Fruit fly (Drosophila melanogaster) whole organism, prepupa: ENCODE measurements around the gene S-Lap1.

Experiments
- Blimp-1 ChIP-seq: fragments of 200-800 bp; sonication (Bioruptor generic); optimal IDR thresholded peaks from 3 replicates; lab custom pipeline; 2017; ENCODE audit warnings: missing biosample characterization, missing genetic modification characterization, mild to moderate bottlenecking, moderate library complexity, missing genetic modification reagents
- CG10631 ChIP-seq: fragments of 200-800 bp; sonication (Bioruptor generic); optimal IDR thresholded peaks from 2 replicates; lab custom pipeline; 2016; ENCODE audit warnings: missing biosample characterization, missing genetic modification characterization
- CG10669 ChIP-seq: fragments of 200-800 bp; sonication (Bioruptor generic); optimal IDR thresholded peaks from 3 replicates; lab custom pipeline; 2018; ENCODE audit warnings: missing biosample characterization, mild to moderate bottlenecking, missing genetic modification characterization, moderate library complexity
- CG11294 ChIP-seq: fragments of 200-800 bp; sonication (Bioruptor generic); IDR thresholded peaks from 2 replicates; pipeline ENCODE4 v1.3.6; 2022; ENCODE audit warnings: missing biosample characterization, missing genetic modification characterization
- CG11762 ChIP-seq: fragments of 200-800 bp; sonication (Bioruptor generic); optimal IDR thresholded peaks from 3 replicates; lab custom pipeline; 2016; ENCODE audit warnings: missing biosample characterization, missing genetic modification characterization; ENCODE audit not compliant: insufficient read depth
- CG11902 ChIP-seq: fragments of 200-800 bp; sonication (Bioruptor generic); optimal IDR thresholded peaks from 3 replicates; lab custom pipeline; 2016; ENCODE audit warnings: missing biosample characterization, missing genetic modification characterization
- CG1621 ChIP-seq: fragments of 200-800 bp; sonication (Bioruptor generic); optimal IDR thresholded peaks from 3 replicates; lab custom pipeline; 2018; ENCODE audit warnings: missing biosample characterization, mild to moderate bottlenecking, missing genetic modification characterization
- CG3032 ChIP-seq: fragments of 200-800 bp; optimal IDR thresholded peaks from 2 replicates; lab custom pipeline; 2019; ENCODE audit warnings: missing biosample characterization, mild to moderate bottlenecking, missing genetic modification characterization, moderate library complexity
- CG32006 ChIP-seq: fragments of 200-800 bp; sonication (Bioruptor generic); optimal IDR thresholded peaks from 3 replicates; lab custom pipeline; 2017; ENCODE audit warnings: missing biosample characterization, mild to moderate bottlenecking, missing genetic modification characterization
- CG34406 ChIP-seq: fragments of 200-800 bp; sonication (Bioruptor generic); optimal IDR thresholded peaks from 3 replicates; lab custom pipeline; 2016; ENCODE audit warnings: missing biosample characterization, missing genetic modification characterization
- CG3919 ChIP-seq: fragments of 200-800 bp; sonication (Bioruptor generic); optimal IDR thresholded peaks from 3 replicates; lab custom pipeline; 2016; ENCODE audit warnings: missing biosample characterization, missing genetic modification characterization
- CG4318 ChIP-seq: fragments of 200-800 bp; sonication (Bioruptor generic); optimal IDR thresholded peaks from 3 replicates; lab custom pipeline; 2017; ENCODE audit warnings: missing biosample characterization, mild to moderate bottlenecking, missing genetic modification characterization
- CG6163 ChIP-seq: fragments of 200-800 bp; sonication (Bioruptor generic); IDR thresholded peaks from 3 replicates; pipeline ENCODE4 v1.3.6; 2022; ENCODE audit warnings: missing biosample characterization, missing genetic modification characterization
- CG6808 ChIP-seq: fragments of 200-800 bp; sonication (Bioruptor generic); optimal IDR thresholded peaks from 3 replicates; lab custom pipeline; 2017; ENCODE audit warnings: missing biosample characterization, missing genetic modification characterization, mild to moderate bottlenecking, moderate library complexity, missing genetic modification reagents
- CG6854 ChIP-seq: fragments of 200-800 bp; sonication (Bioruptor generic); optimal IDR thresholded peaks from 2 replicates; lab custom pipeline; 2017; ENCODE audit warnings: missing biosample characterization, mild to moderate bottlenecking, missing genetic modification characterization
- CG7368 ChIP-seq: fragments of 200-800 bp; sonication (Bioruptor generic); optimal IDR thresholded peaks from 3 replicates; lab custom pipeline; 2016; ENCODE audit warnings: missing biosample characterization, missing genetic modification characterization
- CG8119 ChIP-seq: fragments of 200-800 bp; sonication (Bioruptor generic); IDR thresholded peaks from 3 replicates; pipeline ENCODE4 v1.3.6; 2022; ENCODE audit warnings: missing biosample characterization, missing genetic modification characterization
- CG9139 ChIP-seq: fragments of 200-800 bp; sonication (Bioruptor generic); optimal IDR thresholded peaks from 3 replicates; lab custom pipeline; 2017; ENCODE audit warnings: missing biosample characterization, mild to moderate bottlenecking, missing genetic modification characterization
- Eip75B ChIP-seq: fragments of 200-800 bp; sonication (Bioruptor generic); optimal IDR thresholded peaks from 3 replicates; lab custom pipeline; 2016; ENCODE audit warnings: missing biosample characterization, missing genetic modification characterization
- Eip78C ChIP-seq: fragments of 200-800 bp; sonication (Bioruptor generic); peaks from one replicate; lab custom pipeline; 2016; ENCODE audit warnings: missing biosample characterization, missing genetic modification characterization
- Eip93F ChIP-seq: fragments of 200-800 bp; sonication (Bioruptor generic); optimal IDR thresholded peaks from 2 replicates; lab custom pipeline; 2016; ENCODE audit warnings: missing biosample characterization, mild to moderate bottlenecking, missing genetic modification characterization
- Ets96B ChIP-seq: fragments of 200-800 bp; optimal IDR thresholded peaks from 2 replicates; lab custom pipeline; 2019; ENCODE audit warnings: missing biosample characterization, mild to moderate bottlenecking, missing genetic modification characterization, moderate library complexity
- Hr38 ChIP-seq: sonication (Bioruptor generic); optimal IDR thresholded peaks from 2 replicates; lab custom pipeline; 2016; ENCODE audit warnings: missing biosample characterization, missing genetic modification characterization
- Hr39 ChIP-seq: fragments of 200-800 bp; sonication (Bioruptor generic); optimal IDR thresholded peaks from 2 replicates; lab custom pipeline; 2016; ENCODE audit warnings: missing biosample characterization, missing genetic modification characterization
- Lpt ChIP-seq: fragments of 200-800 bp; sonication (Bioruptor generic); optimal IDR thresholded peaks from 3 replicates; lab custom pipeline; 2016; ENCODE audit warnings: missing biosample characterization, missing genetic modification characterization
- Met ChIP-seq: fragments of 200-800 bp; sonication (Bioruptor generic); optimal IDR thresholded peaks from 3 replicates; lab custom pipeline; 2016; ENCODE audit warnings: missing biosample characterization, missing genetic modification characterization
- OdsH ChIP-seq: fragments of 200-800 bp; sonication (Bioruptor generic); optimal IDR thresholded peaks from 3 replicates; lab custom pipeline; 2016; ENCODE audit warnings: missing biosample characterization, missing genetic modification characterization
- Sox15 ChIP-seq: fragments of 200-800 bp; sonication (Bioruptor generic); optimal IDR thresholded peaks from 3 replicates; lab custom pipeline; 2016; ENCODE audit warnings: missing biosample characterization, missing genetic modification characterization
- acj6 ChIP-seq: fragments of 200-800 bp; sonication (Bioruptor generic); optimal IDR thresholded peaks from 3 replicates; lab custom pipeline; 2016; ENCODE audit warnings: missing biosample characterization, missing genetic modification characterization
- cyc ChIP-seq: fragments of 200-800 bp; sonication (Bioruptor generic); optimal IDR thresholded peaks from 3 replicates; lab custom pipeline; 2016; ENCODE audit warnings: missing biosample characterization, missing genetic modification characterization
- dac ChIP-seq: fragments of 200-800 bp; sonication (Bioruptor generic); optimal IDR thresholded peaks from 2 replicates; lab custom pipeline; 2017; ENCODE audit warnings: missing biosample characterization, mild to moderate bottlenecking, missing genetic modification characterization
- esn ChIP-seq: fragments of 200-800 bp; sonication (Bioruptor generic); optimal IDR thresholded peaks from 2 replicates; lab custom pipeline; 2016; ENCODE audit warnings: missing biosample characterization, mild to moderate bottlenecking, missing genetic modification characterization, moderate library complexity
- fkh ChIP-seq: fragments of 200-800 bp; sonication (Bioruptor generic); optimal IDR thresholded peaks from 3 replicates; lab custom pipeline; 2017; ENCODE audit warnings: missing biosample characterization, mild to moderate bottlenecking, missing genetic modification characterization, moderate library complexity
- net ChIP-seq: fragments of 200-800 bp; sonication (Bioruptor generic); optimal IDR thresholded peaks from 3 replicates; lab custom pipeline; 2016; ENCODE audit warnings: missing biosample characterization, missing genetic modification characterization
- pdm3 ChIP-seq: fragments of 200-800 bp; sonication (Bioruptor generic); optimal IDR thresholded peaks from 3 replicates; lab custom pipeline; 2016; ENCODE audit warnings: missing biosample characterization, missing genetic modification characterization
- salr ChIP-seq, 2 experiments: fragments of 200-800 bp; sonication (Bioruptor generic); optimal IDR thresholded peaks; 3 replicates each; lab custom pipeline; 2016 to 2018; ENCODE audit warnings: missing biosample characterization in 2 of 2, missing genetic modification characterization in 2 of 2, mild to moderate bottlenecking in 1 of 2
- spab ChIP-seq: fragments of 200-800 bp; sonication (Bioruptor generic); optimal IDR thresholded peaks from 2 replicates; lab custom pipeline; 2017; ENCODE audit warnings: missing biosample characterization, mild to moderate bottlenecking, missing genetic modification characterization, missing genetic modification reagents
- ss ChIP-seq, 2 experiments: fragments of 200-800 bp; sonication (Bioruptor generic); optimal IDR thresholded peaks; 2 replicates in 1 of 2; 3 replicates in 1 of 2; lab custom pipeline; 2017 to 2018; ENCODE audit warnings: mild to moderate bottlenecking in 2 of 2, missing biosample characterization in 2 of 2, missing genetic modification characterization in 2 of 2, moderate library complexity in 1 of 2
- svp ChIP-seq: fragments of 200-800 bp; sonication (Bioruptor generic); peaks from one replicate; lab custom pipeline; 2016; ENCODE audit warnings: missing biosample characterization, missing genetic modification characterization
- vri ChIP-seq: fragments of 200-800 bp; sonication (Bioruptor generic); optimal IDR thresholded peaks from 3 replicates; lab custom pipeline; 2016; ENCODE audit warnings: missing biosample characterization, mild to moderate bottlenecking, missing genetic modification characterization

Gene S-Lap1

DNA sequence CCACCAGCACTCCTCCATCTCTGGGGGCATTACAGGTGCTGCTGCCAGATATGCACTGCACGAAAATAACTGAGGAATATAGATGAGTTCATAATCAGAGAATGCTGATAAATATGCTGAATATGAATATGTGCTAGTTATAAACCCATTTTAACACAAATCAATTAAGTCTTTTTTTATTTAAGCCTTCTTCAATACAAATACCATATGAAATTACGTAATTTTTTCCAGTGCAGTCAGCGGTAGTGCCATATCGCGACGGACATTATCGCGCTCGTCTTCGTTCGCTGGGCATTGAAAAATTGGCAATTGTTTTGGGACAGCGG, 40.4 kb downstream of the S-Lap1 start (continued):
- TF ChIP-seq CG6163 (peak; percentile 89), CG11762 (GFP tag; lab: Kevin White, UChicago) (peak; percentile 86), ss (GFP tag; optimal IDR thresholded peaks at IDR 0.05; lab: Kevin White, UChicago) (peak; percentile 81 to 93), dac (no peak), CG32006 (GFP tag; lab: Kevin White, UChicago) (peak; percentile 52), CG34406 (GFP tag; lab: Kevin White, UChicago) (peak; percentile 87), Hr38 (GFP tag; lab: Kevin White, UChicago) (no peak), fkh (GFP tag; lab: Kevin White, UChicago) (no peak), Eip93F (GFP tag; lab: Kevin White, UChicago) (peak; percentile 76), CG3919 (GFP tag; lab: Kevin White, UChicago) (peak; percentile 85), CG4318 (no peak), Eip78C (GFP tag; lab: Kevin White, UChicago) (peak; percentile 98), CG7368 (peak; percentile 89), CG11294 (GFP tag; lab: Robert Waterston, UW) (peak; percentile 74), CG3032 (tag; lab: Kevin White, UChicago) (peak; percentile 93), Eip75B (peak; percentile 92)

dm6 chr3L:8657787-8658186, 40.8 kb downstream of the S-Lap1 start:
- peak in 1 of 2 experiments; percentile 79 for TF ChIP-seq ss (GFP tag; optimal IDR thresholded peaks at IDR 0.05; lab: Kevin White, UChicago)
- no peak for TF ChIP-seq CG3032 (tag; lab: Kevin White, UChicago)

- TF ChIP-seq CG3032 (tag; lab: Kevin White, UChicago) (no peak), vri (GFP tag; lab: Kevin White, UChicago) (no peak), svp (GFP tag; lab: Kevin White, UChicago) (peak; percentile 49), esn (GFP tag; lab: Kevin White, UChicago) (no peak), Eip78C (GFP tag; lab: Kevin White, UChicago) (peak; percentile 42), Hr39 (no peak), CG6163 (no peak), CG32006 (GFP tag; lab: Kevin White, UChicago) (no peak), OdsH (GFP tag; lab: Kevin White, UChicago) (no peak), CG7368 (no peak), acj6 (GFP tag; lab: Kevin White, UChicago) (no peak), Blimp-1 (no peak), CG8119 (no peak)
Observed at dm6 chr3L:8659601-8660000, 42.6 kb downstream of the S-Lap1 start.

DNA sequence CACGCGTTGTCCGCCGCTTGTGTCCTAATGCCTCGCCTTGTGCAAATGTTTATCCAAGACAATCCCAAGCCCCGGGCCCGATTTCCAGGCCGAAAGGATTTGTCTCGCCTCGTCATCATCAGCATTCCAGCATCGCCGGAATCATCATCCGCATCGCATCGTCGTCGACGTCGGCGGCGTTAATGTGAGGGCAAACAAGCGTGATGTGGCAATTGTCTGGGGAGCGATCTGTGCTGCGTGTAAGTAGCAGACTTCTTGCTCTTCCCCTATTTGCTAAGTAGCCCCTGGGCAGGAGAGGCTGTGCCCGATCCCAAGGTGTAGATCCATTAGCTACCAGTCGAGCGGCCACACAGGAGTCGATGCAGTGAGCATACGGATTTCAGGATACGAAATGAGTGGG, 43.8 kb downstream of the S-Lap1 start:
- TF ChIP-seq CG10669 (GFP tag; lab: Kevin White, UChicago) = no peak
- TF ChIP-seq CG1621 = peak; percentile 6

DNA sequence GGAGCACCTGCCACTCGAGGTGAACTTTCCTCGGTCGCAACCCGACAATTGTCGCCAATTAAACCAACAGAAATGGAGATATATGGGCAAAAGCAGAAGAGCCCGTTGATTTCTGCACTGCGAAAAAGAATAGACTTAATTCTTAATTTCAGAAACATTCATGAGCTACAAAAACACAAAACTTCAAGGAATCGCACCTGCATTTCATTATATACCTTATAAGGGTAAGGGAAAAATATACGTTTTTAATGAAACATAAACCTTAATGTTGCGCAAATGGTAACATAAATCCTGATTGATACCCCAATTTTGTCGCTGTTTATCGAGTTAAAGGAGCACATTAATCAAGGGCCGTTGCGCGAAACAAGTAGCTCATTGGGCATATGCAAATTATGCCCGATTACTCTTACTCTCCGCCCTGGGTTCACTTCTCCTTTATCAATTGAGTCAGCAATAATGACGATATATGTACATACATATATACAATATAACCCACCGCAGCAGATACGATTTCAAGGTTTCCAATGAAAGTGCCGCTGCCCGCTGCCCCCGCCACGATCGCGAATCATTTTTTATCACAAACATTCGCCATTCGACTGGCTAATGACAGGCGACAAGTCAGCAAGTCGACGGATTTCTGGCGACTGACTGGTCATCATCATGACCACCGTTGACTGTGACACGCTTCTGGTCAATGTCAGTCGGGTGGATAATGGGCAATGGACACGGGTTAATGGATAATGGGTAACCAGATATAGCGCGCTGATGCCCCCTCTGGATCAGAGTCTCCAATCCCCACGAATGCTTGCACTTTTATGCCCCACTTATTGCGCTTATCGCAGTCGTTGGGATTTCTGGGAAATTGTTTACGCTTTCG, 45.0 kb downstream of the S-Lap1 start:
- TF ChIP-seq svp (GFP tag; lab: Kevin White, UChicago) (peak; percentile 85), CG11902 (GFP tag; lab: Kevin White, UChicago) (peak; percentile 4), Eip75B (peak; percentile 11), spab (GFP tag; lab: Kevin White, UChicago) (peak; percentile 37), cyc (GFP tag; lab: Kevin White, UChicago) (no peak), OdsH (GFP tag; lab: Kevin White, UChicago) (peak; percentile 33), CG32006 (GFP tag; lab: Kevin White, UChicago) (no peak), Lpt (GFP tag; lab: Kevin White, UChicago) (no peak), CG6808 (GFP tag; lab: Kevin White, UChicago) (peak; percentile 33), net (GFP tag; lab: Kevin White, UChicago) (no peak), CG6854 (GFP tag; lab: Kevin White, UChicago) (no peak), Hr39 (peak; percentile 3), CG10631 (GFP tag; lab: Kevin White, UChicago) (peak; percentile 32), pdm3 (peak; percentile 47), ss (GFP tag; optimal IDR thresholded peaks at IDR 0.05; lab: Kevin White, UChicago) (peak in 1 of 2 experiments; percentile 32), CG11294 (GFP tag; lab: Robert Waterston, UW) (no peak), Eip78C (GFP tag; lab: Kevin White, UChicago) (peak; percentile 89), Met (peak; percentile 32), Sox15 (GFP tag; lab: Kevin White, UChicago) (peak; percentile 9), CG3919 (GFP tag; lab: Kevin White, UChicago) (peak; percentile 25), salr (GFP tag; optimal IDR thresholded peaks at IDR 0.05; lab: Kevin White, UChicago) (no peak), Hr38 (GFP tag; lab: Kevin White, UChicago) (no peak), dac (no peak), Ets96B (tag; lab: Kevin White, UChicago) (peak; percentile 48), CG9139 (GFP tag; lab: Kevin White, UChicago) (peak; percentile 3)
